Fruit fly (Drosophila melanogaster) whole organism, embryonic: ENCODE results near the gene mRpL48.

Source experiments
- C15 ChIP-seq: fragments of 200-800 bp; sonication (Bioruptor generic); IDR thresholded peaks from 3 replicates; pipeline ENCODE4 v1.3.6; 2022; ENCODE audit warnings: missing biosample characterization, missing genetic modification characterization
- CG10267 ChIP-seq: fragments of 200-800 bp; sonication (Bioruptor generic); optimal IDR thresholded peaks from 2 replicates; lab custom pipeline; 2018; ENCODE audit warnings: missing biosample characterization, mild to moderate bottlenecking, missing genetic modification characterization, moderate library complexity
- CG12391 ChIP-seq: fragments of 200-800 bp; sonication (Bioruptor generic); optimal IDR thresholded peaks from 3 replicates; lab custom pipeline; 2018; ENCODE audit warnings: missing biosample characterization, mild to moderate bottlenecking, missing genetic modification characterization, moderate library complexity
- CG12659 ChIP-seq: fragments of 200-800 bp; sonication (Bioruptor generic); optimal IDR thresholded peaks from 3 replicates; lab custom pipeline; 2017; ENCODE audit warnings: mild to moderate bottlenecking, missing biosample characterization, missing genetic modification reagents, missing genetic modification characterization
- CG12744 ChIP-seq: fragments of 200-800 bp; sonication (Bioruptor generic); optimal IDR thresholded peaks from 2 replicates; lab custom pipeline; 2016; ENCODE audit warnings: missing biosample characterization, missing genetic modification characterization
- CG13424 ChIP-seq: fragments of 200-800 bp; sonication (Bioruptor generic); optimal IDR thresholded peaks from 2 replicates; lab custom pipeline; 2019; ENCODE audit warnings: missing biosample characterization, mild to moderate bottlenecking, missing genetic modification characterization, moderate library complexity
- CG13624 ChIP-seq: fragments of 200-800 bp; sonication (Bioruptor generic); optimal IDR thresholded peaks from 2 replicates; lab custom pipeline; 2016; ENCODE audit warnings: missing biosample characterization, missing genetic modification characterization
- CG15514 ChIP-seq: fragments of 200-800 bp; sonication (Bioruptor generic); optimal IDR thresholded peaks from 3 replicates; lab custom pipeline; 2017; ENCODE audit warnings: missing biosample characterization, missing genetic modification characterization, mild to moderate bottlenecking, moderate library complexity, missing genetic modification reagents
- CG18262 ChIP-seq: fragments of 200-800 bp; optimal IDR thresholded peaks from 3 replicates; lab custom pipeline; 2019; ENCODE audit warnings: missing biosample characterization, mild to moderate bottlenecking, missing genetic modification characterization, moderate library complexity
- CG18599 ChIP-seq: fragments of 200-800 bp; sonication (Bioruptor generic); optimal IDR thresholded peaks from 3 replicates; lab custom pipeline; 2017; ENCODE audit warnings: missing biosample characterization, missing genetic modification characterization, mild to moderate bottlenecking, moderate library complexity, missing genetic modification reagents
- CG2116 ChIP-seq: fragments of 200-800 bp; sonication (Bioruptor generic); optimal IDR thresholded peaks from 3 replicates; lab custom pipeline; 2018; ENCODE audit warnings: missing biosample characterization, mild to moderate bottlenecking, missing genetic modification characterization
- CG32767 ChIP-seq: fragments of 200-800 bp; sonication (Bioruptor generic); IDR thresholded peaks from 2 replicates; pipeline ENCODE4 v1.3.6; 2022; ENCODE audit warnings: missing biosample characterization, missing genetic modification characterization
- CG4424 ChIP-seq: fragments of 200-800 bp; sonication (Bioruptor generic); optimal IDR thresholded peaks from 3 replicates; lab custom pipeline; 2016; ENCODE audit warnings: missing biosample characterization, missing genetic modification characterization
- CG6683 ChIP-seq: fragments of 200-800 bp; sonication (Bioruptor generic); optimal IDR thresholded peaks from 2 replicates; lab custom pipeline; 2017; ENCODE audit warnings: missing biosample characterization, mild to moderate bottlenecking, missing genetic modification characterization, missing genetic modification reagents
- CG7839 ChIP-seq: fragments of 200-800 bp; sonication (Bioruptor generic); optimal IDR thresholded peaks from 3 replicates; lab custom pipeline; 2018; ENCODE audit warnings: missing biosample characterization, mild to moderate bottlenecking, missing genetic modification characterization, moderate library complexity
- CG8359 ChIP-seq: fragments of 200-800 bp; sonication (Bioruptor generic); optimal IDR thresholded peaks from 2 replicates; lab custom pipeline; 2017; ENCODE audit warnings: missing biosample characterization, mild to moderate bottlenecking, missing genetic modification characterization, borderline replicate concordance
- CG9609 ChIP-seq: fragments of 200-800 bp; sonication (Bioruptor generic); optimal IDR thresholded peaks from 3 replicates; lab custom pipeline; 2016; ENCODE audit warnings: missing biosample characterization, missing genetic modification characterization
- CHES-1-like ChIP-seq: fragments of 200-800 bp; sonication (Bioruptor generic); optimal IDR thresholded peaks from 2 replicates; lab custom pipeline; 2016; ENCODE audit warnings: missing biosample characterization, missing genetic modification characterization
- D ChIP-seq, 2 experiments: fragments of 200-800 bp in 1 of 2; fragments of >200 bp in 1 of 2; sonication (Bioruptor generic) in 1 of 2; optimal IDR thresholded peaks; 2 replicates in 1 of 2; 3 replicates in 1 of 2; lab custom pipeline; 2017; ENCODE audit warnings: mild to moderate bottlenecking in 1 of 2, missing biosample characterization in 1 of 2, missing genetic modification characterization in 1 of 2, missing genetic modification reagents in 1 of 2
- Dip2 ChIP-seq: fragments of 200-800 bp; sonication (Bioruptor generic); IDR thresholded peaks from 2 replicates; pipeline ENCODE4 v1.3.6; 2022; ENCODE audit warnings: missing biosample characterization, missing genetic modification characterization
- Dp ChIP-seq: fragments of 200-800 bp; sonication (Bioruptor generic); optimal IDR thresholded peaks from 2 replicates; lab custom pipeline; 2018; ENCODE audit warnings: missing biosample characterization, mild to moderate bottlenecking, missing genetic modification characterization, moderate library complexity
- Eip74EF ChIP-seq, 2 experiments: fragments of 200-800 bp in 1 of 2; fragments of >200 bp in 1 of 2; sonication (Bioruptor generic) in 1 of 2; optimal IDR thresholded peaks; 2 replicates each; lab custom pipeline; 2017 to 2019; ENCODE audit warnings: missing biosample characterization in 2 of 2, missing genetic modification characterization in 2 of 2, mild to moderate bottlenecking in 1 of 2, moderate library complexity in 1 of 2
- Ets97D ChIP-seq: fragments of 200-800 bp; sonication (Bioruptor generic); optimal IDR thresholded peaks from 3 replicates; lab custom pipeline; 2016; ENCODE audit warnings: missing biosample characterization, missing genetic modification characterization
- Fer1 ChIP-seq: fragments of 200-800 bp; sonication (Bioruptor generic); optimal IDR thresholded peaks from 2 replicates; lab custom pipeline; 2017; ENCODE audit warnings: missing biosample characterization, mild to moderate bottlenecking, missing genetic modification characterization
- Hmr ChIP-seq: fragments of 200-800 bp; sonication (Bioruptor generic); optimal IDR thresholded peaks from 3 replicates; lab custom pipeline; 2017; ENCODE audit warnings: mild to moderate bottlenecking, missing biosample characterization, missing genetic modification reagents, missing genetic modification characterization
- MTF-1 ChIP-seq: fragments of 200-800 bp; sonication (Bioruptor generic); optimal IDR thresholded peaks from 2 replicates; lab custom pipeline; 2018; ENCODE audit warnings: missing biosample characterization, mild to moderate bottlenecking, missing genetic modification characterization, borderline replicate concordance
- Med ChIP-seq: fragments of 200-800 bp; sonication (Bioruptor generic); peaks from one replicate; lab custom pipeline; 2016; ENCODE audit warnings: missing biosample characterization, missing genetic modification characterization, mild to moderate bottlenecking, inconsistent platforms, moderate library complexity
- Myb ChIP-seq: fragments of 200-800 bp; sonication (Bioruptor generic); optimal IDR thresholded peaks from 2 replicates; lab custom pipeline; 2016; ENCODE audit warnings: missing biosample characterization, missing genetic modification characterization
- chinmo ChIP-seq: fragments of 200-800 bp; sonication (Bioruptor generic); IDR thresholded peaks from 4 replicates; pipeline ENCODE4 v1.3.6; 2022; ENCODE audit warnings: missing biosample characterization, missing genetic modification characterization; ENCODE audit not compliant: partially characterized antibody
- chm ChIP-seq: fragments of 200-800 bp; sonication (Bioruptor generic); IDR thresholded peaks from 2 replicates; pipeline ENCODE4 v1.3.6; 2022; ENCODE audit warnings: missing biosample characterization, missing genetic modification characterization
- crp ChIP-seq, 2 experiments: fragments of 200-800 bp; sonication (Bioruptor generic); optimal IDR thresholded peaks; 2 replicates in 1 of 2; 3 replicates in 1 of 2; lab custom pipeline; 2017; ENCODE audit warnings: missing biosample characterization in 2 of 2, missing genetic modification characterization in 2 of 2, mild to moderate bottlenecking in 1 of 2, moderate library complexity in 1 of 2
- dati ChIP-seq: fragments of 200-800 bp; sonication (Bioruptor generic); IDR thresholded peaks from 2 replicates; pipeline ENCODE4 v1.3.6; 2022; ENCODE audit warnings: missing biosample characterization, missing genetic modification characterization
- dimm ChIP-seq: fragments of 200-800 bp; sonication (Bioruptor generic); IDR thresholded peaks from 2 replicates; pipeline ENCODE4 v1.3.6; 2022; ENCODE audit warnings: missing biosample characterization, missing genetic modification characterization
- disco-r ChIP-seq: fragments of 200-800 bp; sonication (Bioruptor generic); optimal IDR thresholded peaks from 2 replicates; lab custom pipeline; 2016; ENCODE audit warnings: missing biosample characterization, missing genetic modification characterization
- eyg ChIP-seq: fragments of 200-800 bp; sonication (Bioruptor generic); optimal IDR thresholded peaks from 3 replicates; lab custom pipeline; 2016; ENCODE audit warnings: missing biosample characterization, missing genetic modification characterization
- h ChIP-seq: fragments of >200 bp; optimal IDR thresholded peaks from 2 replicates; lab custom pipeline; 2017
- kah ChIP-seq: fragments of 200-800 bp; sonication (Bioruptor generic); optimal IDR thresholded peaks from 2 replicates; lab custom pipeline; 2018; ENCODE audit warnings: missing biosample characterization, mild to moderate bottlenecking, missing genetic modification characterization
- nerfin-1 ChIP-seq: fragments of 200-800 bp; sonication (Bioruptor generic); optimal IDR thresholded peaks from 3 replicates; lab custom pipeline; 2019; ENCODE audit warnings: missing biosample characterization, mild to moderate bottlenecking, missing genetic modification characterization, moderate library complexity
- nom ChIP-seq: fragments of 200-800 bp; sonication (Bioruptor generic); optimal IDR thresholded peaks from 2 replicates; lab custom pipeline; 2017; ENCODE audit warnings: missing biosample characterization, missing genetic modification characterization, mild to moderate bottlenecking, moderate library complexity, missing genetic modification reagents
- oc ChIP-seq: fragments of 200-800 bp; sonication (Bioruptor generic); optimal IDR thresholded peaks from 2 replicates; lab custom pipeline; 2018; ENCODE audit warnings: missing biosample characterization, mild to moderate bottlenecking, missing genetic modification characterization, moderate library complexity
- rib ChIP-seq: fragments of 200-800 bp; sonication (Bioruptor generic); IDR thresholded peaks from 2 replicates; pipeline ENCODE4 v1.3.6; 2022; ENCODE audit warnings: missing biosample characterization, missing genetic modification characterization
- scrt ChIP-seq: fragments of 200-800 bp; sonication (Bioruptor generic); optimal IDR thresholded peaks from 2 replicates; lab custom pipeline; 2018; ENCODE audit warnings: missing biosample characterization, mild to moderate bottlenecking, missing genetic modification characterization, moderate library complexity
- sr ChIP-seq: fragments of 200-800 bp; sonication (Bioruptor generic); IDR thresholded peaks from 3 replicates; pipeline ENCODE4 v1.3.6; 2022; ENCODE audit warnings: missing biosample characterization, missing genetic modification characterization
- tap ChIP-seq: fragments of 200-800 bp; optimal IDR thresholded peaks from 3 replicates; lab custom pipeline; 2019; ENCODE audit warnings: missing biosample characterization, mild to moderate bottlenecking, missing genetic modification characterization, moderate library complexity
- tll ChIP-seq, 2 experiments: fragments of 200-800 bp in 1 of 2; fragments of >200 bp in 1 of 2; sonication (Bioruptor generic) in 1 of 2; optimal IDR thresholded peaks; 2 replicates each; lab custom pipeline; 2017 to 2019; ENCODE audit warnings: missing biosample characterization in 2 of 2, missing genetic modification characterization in 2 of 2, mild to moderate bottlenecking in 1 of 2, moderate library complexity in 1 of 2
- trem ChIP-seq: fragments of 200-800 bp; optimal IDR thresholded peaks from 3 replicates; lab custom pipeline; 2019; ENCODE audit warnings: missing biosample characterization, mild to moderate bottlenecking, missing genetic modification characterization, moderate library complexity
- vvl ChIP-seq: fragments of 200-800 bp; sonication (Bioruptor generic); IDR thresholded peaks from 2 replicates; pipeline ENCODE4 v1.3.6; 2022; ENCODE audit warnings: missing biosample characterization, missing genetic modification characterization

Gene mRpL48

DNA sequence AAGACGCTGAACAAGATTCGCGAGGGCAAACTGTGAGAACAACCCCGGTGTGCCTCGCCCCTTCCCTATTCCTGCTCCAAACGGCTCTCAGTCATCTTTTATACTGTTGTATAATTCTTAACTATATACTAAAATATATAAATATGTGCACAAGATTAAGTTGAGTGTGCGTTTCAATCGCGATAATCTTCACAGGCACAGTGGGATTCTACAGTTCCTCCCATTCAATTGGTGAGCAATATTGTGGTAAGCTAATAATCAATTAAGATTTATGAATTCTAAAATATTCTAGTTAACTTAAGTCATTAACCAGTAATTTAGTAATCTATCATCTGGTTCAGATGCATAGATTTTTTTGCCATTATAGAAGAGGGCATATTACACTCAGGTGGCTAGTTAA is 20.7 kb downstream of the mRpL48 start:
- TF ChIP-seq Hmr (GFP tag; lab: Kevin White, UChicago) (peak; percentile 21), CG12744 (GFP tag; lab: Kevin White, UChicago) (no peak), CG6683 (GFP tag; lab: Kevin White, UChicago) (no peak), D (optimal IDR thresholded peaks at IDR 0.05; lab: Kevin White, UChicago) (no peak), D (GFP tag; optimal IDR thresholded peaks at IDR 0.05; lab: Kevin White, UChicago) (no peak), rib (GFP tag; lab: Robert Waterston, UW) (no peak)

DNA sequence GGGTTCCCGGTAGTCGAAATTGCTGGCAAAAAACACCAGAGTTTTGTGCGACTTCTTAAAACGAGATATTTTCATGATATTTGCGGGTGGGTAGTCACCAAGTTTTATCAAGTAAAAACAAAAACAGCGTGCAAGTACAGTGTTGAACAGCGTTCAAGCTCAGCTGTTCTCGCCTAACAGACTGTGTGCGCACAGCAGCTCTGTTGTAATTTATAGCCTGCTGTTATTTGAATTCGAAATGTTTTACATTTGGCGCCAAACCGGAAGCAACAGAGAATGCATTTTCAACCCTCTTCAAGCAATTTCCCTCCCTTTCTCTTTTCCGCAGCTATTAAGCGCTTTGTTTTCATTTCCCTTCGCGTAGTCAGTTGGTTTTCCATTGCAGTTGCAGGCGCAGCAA is 21.9 kb downstream of the mRpL48 start, which contains the start of the genes CG17652 and CG17646:
Gene CG17652, minus strand, starts transcription at position 168 of the 400 bp plus-strand sequence.
Gene CG17646, plus strand, starts transcription at position 336 of the 400 bp plus-strand sequence.
- TF ChIP-seq dimm (GFP tag; lab: Robert Waterston, UW), result no peak
- TF ChIP-seq dati (GFP tag; lab: Robert Waterston, UW), result no peak
- TF ChIP-seq nom, result peak; percentile 27
- TF ChIP-seq chm (GFP tag; lab: Robert Waterston, UW), result 0 out of 2 replicates have a peak, but pooled peaks have one; percentile 51
- TF ChIP-seq Med (GFP tag; lab: Kevin White, UChicago), result peak; percentile 74
- TF ChIP-seq CG7839, result no peak
- peak; percentile 35; the same call in 1 of the 2 replicates for TF ChIP-seq vvl (GFP tag; lab: Robert Waterston, UW)
- peak; percentile 75 for TF ChIP-seq Dp
- TF ChIP-seq CG18599, result peak; percentile 7
- peak; percentile 77 for TF ChIP-seq scrt
- no peak for TF ChIP-seq h (lab: Kevin White, UChicago)
- peak; percentile 14 for TF ChIP-seq nerfin-1 (tag; lab: Kevin White, UChicago)
- TF ChIP-seq CG8359 (GFP tag; lab: Kevin White, UChicago), result no peak
- peak; percentile 9 for TF ChIP-seq CG18262 (tag; lab: Kevin White, UChicago)
- TF ChIP-seq trem, result peak; percentile 46
- TF ChIP-seq MTF-1 (GFP tag; lab: Kevin White, UChicago), result peak; percentile 3
- TF ChIP-seq Ets97D (GFP tag; lab: Kevin White, UChicago), result peak; percentile 64
- TF ChIP-seq chinmo (GFP tag; lab: Robert Waterston, UW), result 0 out of 4 replicates have a peak, but pooled peaks have one; percentile 25
- TF ChIP-seq Myb, result no peak
- peak; percentile 6 for TF ChIP-seq CG12659 (GFP tag; lab: Kevin White, UChicago)
- TF ChIP-seq C15 (GFP tag; lab: Robert Waterston, UW), result no peak
- no peak for TF ChIP-seq CG9609
- TF ChIP-seq Dip2 (GFP tag; lab: Robert Waterston, UW), result no peak
- peak; percentile 47; the same call in 1 of the 3 replicates for TF ChIP-seq sr
- TF ChIP-seq CHES-1-like (GFP tag; lab: Kevin White, UChicago), result peak; percentile 36
- TF ChIP-seq tap (tag; lab: Kevin White, UChicago), result no peak
- no peak for TF ChIP-seq CG13624
- TF ChIP-seq CG12391, result no peak
- TF ChIP-seq CG32767 (GFP tag; lab: Robert Waterston, UW), result no peak
- TF ChIP-seq disco-r (GFP tag; lab: Kevin White, UChicago), result no peak
- TF ChIP-seq Eip74EF (GFP tag; optimal IDR thresholded peaks at IDR 0.05; lab: Kevin White, UChicago), result peak in 1 of 2 experiments; percentile 64
- no peak for TF ChIP-seq oc
- peak; percentile 40 for TF ChIP-seq kah
- TF ChIP-seq CG2116 (GFP tag; lab: Kevin White, UChicago), result peak; percentile 67
- peak; percentile 13 for TF ChIP-seq CG15514
- peak; percentile 90 for TF ChIP-seq CG10267 (tag; lab: Kevin White, UChicago)
- no peak for TF ChIP-seq tll (GFP tag; optimal IDR thresholded peaks at IDR 0.05; lab: Kevin White, UChicago)
- TF ChIP-seq Fer1 (GFP tag; lab: Kevin White, UChicago), result peak; percentile 31
- TF ChIP-seq crp (GFP tag; optimal IDR thresholded peaks at IDR 0.05; lab: Kevin White, UChicago), result peak in 1 of 2 experiments; percentile 83
- TF ChIP-seq eyg (GFP tag; lab: Kevin White, UChicago), result no peak
- TF ChIP-seq CG4424, result no peak
- TF ChIP-seq CG13424 (tag; lab: Kevin White, UChicago), result no peak
